Fruit fly (Drosophila melanogaster): Measurements from ENCODE around the gene CG5623.

DNA sequence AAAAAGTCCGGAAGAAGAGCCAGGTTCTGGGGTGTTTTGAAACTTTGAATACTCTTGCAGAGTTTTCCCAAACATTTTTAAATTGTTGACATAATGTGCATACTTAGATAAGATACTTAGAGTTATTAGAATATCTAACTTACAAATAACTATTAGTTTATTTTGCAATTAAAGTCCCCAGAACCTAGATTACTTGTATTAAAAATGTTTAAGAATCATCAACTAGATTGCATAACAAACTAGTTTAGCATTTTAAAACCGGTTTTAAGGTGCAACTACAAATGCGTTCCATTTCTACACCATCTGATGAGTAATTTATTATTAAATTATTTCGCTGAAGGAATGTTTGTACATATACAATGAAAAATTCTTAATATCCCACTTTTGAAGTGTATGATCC, 39.1 kb upstream of the CG5623 start:
- TF ChIP-seq vri (GFP tag; optimal IDR thresholded peaks at IDR 0.05) (no peak), CG7368 (GFP tag; optimal IDR thresholded peaks at IDR 0.05) (no peak), CG34406 (GFP tag; optimal IDR thresholded peaks at IDR 0.05) (no peak), topi (GFP tag; optimal IDR thresholded peaks at IDR 0.05) (peak; percentile 45), eg (GFP tag; IDR thresholded peaks at IDR 0.05) (no peak), CG6854 (GFP tag; optimal IDR thresholded peaks at IDR 0.05) (no peak), CG10631 (GFP tag; optimal IDR thresholded peaks at IDR 0.05) (no peak), dsx (GFP tag; optimal IDR thresholded peaks at IDR 0.05; ENCODE audit: poor library complexity, severe bottlenecking) (no peak), CG3032 (tag; optimal IDR thresholded peaks at IDR 0.05) (no peak), Blimp-1 (GFP tag; optimal IDR thresholded peaks at IDR 0.05) (no peak), CG6808 (GFP tag; optimal IDR thresholded peaks at IDR 0.05) (no peak), Lpt (GFP tag; optimal IDR thresholded peaks at IDR 0.05) (peak; percentile 2), lz (GFP tag; optimal IDR thresholded peaks at IDR 0.05) (peak; percentile 26)

Measured in whole organism, prepupa.